Fruit fly (Drosophila melanogaster): ENCODE measurements around the gene CG45064.

Gene CG45064

dm6 chrX:14839739-14840347 is 42.5 kb downstream of the CG45064 start (continued):
- TF ChIP-seq CG4820 (GFP tag; optimal IDR thresholded peaks at IDR 0.05): peak; percentile 3
- TF ChIP-seq pfk (GFP tag; optimal IDR thresholded peaks at IDR 0.05): no peak
- TF ChIP-seq CG3163 (GFP tag; optimal IDR thresholded peaks at IDR 0.05): peak; percentile 33
- TF ChIP-seq CG1603 (tag; optimal IDR thresholded peaks at IDR 0.05): peak; percentile 48
- peak; percentile 72 for TF ChIP-seq BtbVII (GFP tag; optimal IDR thresholded peaks at IDR 0.05)
- TF ChIP-seq Fer1 (GFP tag; optimal IDR thresholded peaks at IDR 0.05): peak; percentile 17
- no peak for TF ChIP-seq Ravus (GFP tag; IDR thresholded peaks at IDR 0.05)
- peak; percentile 77 for TF ChIP-seq sob (GFP tag; IDR thresholded peaks at IDR 0.05)
- no peak for TF ChIP-seq sna (GFP tag; IDR thresholded peaks at IDR 0.05; ENCODE audit: partially characterized antibody)
- peak; percentile 99 for TF ChIP-seq sug (tag; optimal IDR thresholded peaks at IDR 0.05)
- TF ChIP-seq Eip74EF (GFP tag; optimal IDR thresholded peaks at IDR 0.05): no peak
- peak; percentile 30 for TF ChIP-seq dmrt99B (tag; optimal IDR thresholded peaks at IDR 0.05)
- TF ChIP-seq D19B (GFP tag; optimal IDR thresholded peaks at IDR 0.05): peak; percentile 31
- TF ChIP-seq CG6683 (GFP tag; optimal IDR thresholded peaks at IDR 0.05): no peak
- no peak for TF ChIP-seq CG18011 (GFP tag; optimal IDR thresholded peaks at IDR 0.05)
- TF ChIP-seq CG15073 (GFP tag; optimal IDR thresholded peaks at IDR 0.05): no peak
- TF ChIP-seq CG10431 (GFP tag; optimal IDR thresholded peaks at IDR 0.05): peak; percentile 52
- no peak for TF ChIP-seq trem (tag; optimal IDR thresholded peaks at IDR 0.05)
- peak; percentile 36; the same call in 1 of the 3 replicates for TF ChIP-seq CG14050 (GFP tag; IDR thresholded peaks at IDR 0.05)
- TF ChIP-seq ac (GFP tag; optimal IDR thresholded peaks at IDR 0.05): no peak
- TF ChIP-seq inv (GFP tag; IDR thresholded peaks at IDR 0.05; ENCODE audit: partially characterized antibody): no peak
- peak; percentile 24 for TF ChIP-seq scrt (GFP tag; optimal IDR thresholded peaks at IDR 0.05)
- no peak for TF ChIP-seq vfl (GFP tag; optimal IDR thresholded peaks at IDR 0.05)
- peak; percentile 28 for TF ChIP-seq eyg (GFP tag; optimal IDR thresholded peaks at IDR 0.05)
- TF ChIP-seq CG9727 (GFP tag; optimal IDR thresholded peaks at IDR 0.05): peak; percentile 42
- TF ChIP-seq CG4404 (GFP tag; IDR thresholded peaks at IDR 0.05): no peak
- peak; percentile 46 for TF ChIP-seq CHES-1-like (GFP tag; optimal IDR thresholded peaks at IDR 0.05)
- TF ChIP-seq eve (GFP tag; optimal IDR thresholded peaks at IDR 0.05): no peak
- no peak for TF ChIP-seq CG15601 (tag; optimal IDR thresholded peaks at IDR 0.05)
- TF ChIP-seq MESR4 (GFP tag; optimal IDR thresholded peaks at IDR 0.05): no peak
- no peak for TF ChIP-seq slp2 (GFP tag; optimal IDR thresholded peaks at IDR 0.05)
- no peak for TF ChIP-seq sens-2 (GFP tag; IDR thresholded peaks at IDR 0.05)
- TF ChIP-seq CG9797 (GFP tag; optimal IDR thresholded peaks at IDR 0.05): no peak
- TF ChIP-seq CG8478 (optimal IDR thresholded peaks at IDR 0.05): no peak
- no peak for TF ChIP-seq salm (tag; optimal IDR thresholded peaks at IDR 0.05)
- TF ChIP-seq Taf1 (GFP tag; IDR thresholded peaks at IDR 0.05): peak; percentile 63; the same call in 1 of the 2 replicates
- TF ChIP-seq TFAM (GFP tag; optimal IDR thresholded peaks at IDR 0.05): no peak
- peak; percentile 35 for TF ChIP-seq CG15269 (tag; optimal IDR thresholded peaks at IDR 0.05)
- no peak for TF ChIP-seq Lim3 (GFP tag; IDR thresholded peaks at IDR 0.05)
- TF ChIP-seq CG7556 (GFP tag; optimal IDR thresholded peaks at IDR 0.05): no peak
- TF ChIP-seq CG7839 (tag; optimal IDR thresholded peaks at IDR 0.05): peak; percentile 38
- TF ChIP-seq CG31224 (GFP tag; IDR thresholded peaks at IDR 0.05): peak; percentile 47
- peak; percentile 20; the same call in 1 of the 2 replicates for TF ChIP-seq sisA (GFP tag; IDR thresholded peaks at IDR 0.05)
- TF ChIP-seq repo (GFP tag; optimal IDR thresholded peaks at IDR 0.05): no peak
- TF ChIP-seq jigr1 (GFP tag; IDR thresholded peaks at IDR 0.05): no peak
- no peak for TF ChIP-seq Kr (GFP tag; optimal IDR thresholded peaks at IDR 0.05)
- no peak for TF ChIP-seq esg (GFP tag; conservative IDR thresholded peaks at IDR 0.05)
- TF ChIP-seq CG4617 (GFP tag; optimal IDR thresholded peaks at IDR 0.05; ENCODE audit: borderline replicate concordance): peak; percentile 3
- TF ChIP-seq Spps (tag; optimal IDR thresholded peaks at IDR 0.05): no peak
- peak; percentile 89 for TF ChIP-seq CG10959 (GFP tag; IDR thresholded peaks at IDR 0.05)
